Worm (Caenorhabditis elegans): ENCODE data around the gene plpr-1.

DNA sequence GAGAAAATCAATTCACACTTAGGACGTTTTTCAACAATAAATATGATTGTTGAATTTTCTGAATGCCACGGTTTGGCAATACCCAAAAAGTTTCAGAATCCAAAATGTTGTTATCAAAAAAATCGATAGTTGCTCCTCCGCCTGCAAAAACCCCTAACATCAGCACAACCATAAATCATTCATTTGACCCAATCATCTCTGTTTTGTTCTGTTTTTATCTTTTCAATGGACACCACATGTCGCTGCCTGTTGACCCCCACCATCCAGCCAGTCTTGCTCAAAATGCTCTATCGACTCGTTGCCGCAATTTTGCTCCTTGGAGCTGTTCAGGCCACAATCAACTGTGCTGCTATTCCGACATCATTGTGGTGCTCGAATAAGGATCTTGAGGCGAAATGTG lies 34.1 kb upstream of the plpr-1 start, which contains the start of gene F37H8.5:
- TF ChIP-seq him-1 (tag; optimal IDR thresholded peaks at IDR 0.05) (no peak), dao-5 (tag; optimal IDR thresholded peaks at IDR 0.05) (no peak), W03F9.2 (tag; optimal IDR thresholded peaks at IDR 0.05) (no peak)
